Fruit fly (Drosophila melanogaster): ENCODE data around the gene shi.

DNA sequence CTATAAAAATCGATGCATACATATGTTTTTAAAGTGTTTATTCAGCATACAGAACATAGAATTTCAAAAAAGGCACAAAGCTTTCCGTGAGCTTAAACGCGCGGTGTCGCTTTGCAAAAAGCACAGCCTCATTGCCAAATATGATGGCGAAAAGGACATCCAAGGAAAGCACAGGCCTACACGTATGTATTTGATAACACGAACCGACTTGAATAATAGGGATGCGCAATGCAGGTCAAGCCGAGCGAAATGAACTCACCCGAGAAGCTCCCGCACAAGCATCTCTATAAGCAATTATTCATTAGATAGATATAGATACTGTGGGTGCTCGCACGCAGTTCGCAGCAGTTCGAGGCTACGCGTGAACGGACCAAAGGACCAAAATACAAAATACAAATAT is 32.9 kb downstream of the shi start, which contains the start of gene Lcch3:
- no peak for TF ChIP-seq D1 (tag; optimal IDR thresholded peaks at IDR 0.05)
- TF ChIP-seq CG15710 (tag; optimal IDR thresholded peaks at IDR 0.05), result no peak
- TF ChIP-seq Pif1A (GFP tag; optimal IDR thresholded peaks at IDR 0.05), result no peak
- no peak for TF ChIP-seq CG8301 (tag; optimal IDR thresholded peaks at IDR 0.05)
- TF ChIP-seq CG9948 (tag; optimal IDR thresholded peaks at IDR 0.05), result no peak
- no peak for TF ChIP-seq CG12605 (GFP tag; IDR thresholded peaks at IDR 0.05)
- no peak for TF ChIP-seq CG32121 (GFP tag; IDR thresholded peaks at IDR 0.05)
- no peak for TF ChIP-seq CG13204 (GFP tag; optimal IDR thresholded peaks at IDR 0.05)
- no peak for TF ChIP-seq EcR (GFP tag; optimal IDR thresholded peaks at IDR 0.05)

Data from whole organism, pupa.